Worm (Caenorhabditis elegans): Measurements from ENCODE around the gene marc-1.

The marc-1 gene

ce11 chrV:9704399-9704798 lies 35.1 kb upstream of the marc-1 start (continued):
- TF ChIP-seq daf-8 (GFP tag; IDR thresholded peaks at IDR 0.05): no peak
- peak; percentile 44 for TF ChIP-seq nhr-28 (tag; optimal IDR thresholded peaks at IDR 0.05)
- TF ChIP-seq unc-62 (GFP tag; optimal IDR thresholded peaks at IDR 0.05 in 1 of 2): peak in 1 of 2 experiments; percentile 63
- TF ChIP-seq unc-62 (tag; optimal IDR thresholded peaks at IDR 0.05): no peak
- TF ChIP-seq egl-43 (GFP tag; IDR thresholded peaks at IDR 0.05): no peak
- TF ChIP-seq snpc-1.2 (GFP tag; IDR thresholded peaks at IDR 0.05): no peak
- TF ChIP-seq lim-7 (GFP tag; IDR thresholded peaks at IDR 0.05): no peak
- no peak for TF ChIP-seq Y75B8A.6 (GFP tag; IDR thresholded peaks at IDR 0.05)
- TF ChIP-seq spr-3 (GFP tag; optimal IDR thresholded peaks at IDR 0.05): no peak
- no peak for TF ChIP-seq dmd-9 (GFP tag; IDR thresholded peaks at IDR 0.05)
- TF ChIP-seq mxl-3 (GFP tag; optimal IDR thresholded peaks at IDR 0.05): peak; percentile 7
- TF ChIP-seq nhr-6 (tag; optimal IDR thresholded peaks at IDR 0.05): peak; percentile 12
- no peak for TF ChIP-seq nhr-102 (tag; optimal IDR thresholded peaks at IDR 0.05)
- no peak for TF ChIP-seq madf-9 (GFP tag; conservative IDR thresholded peaks at IDR 0.05)
- no peak for TF ChIP-seq sdz-12 (GFP tag; optimal IDR thresholded peaks at IDR 0.05)
- no peak for TF ChIP-seq duxl-1 (tag; optimal IDR thresholded peaks at IDR 0.05; ENCODE audit: poor library complexity)
- TF ChIP-seq daf-16 (GFP tag; optimal IDR thresholded peaks at IDR 0.05): no peak
- no peak for TF ChIP-seq daf-16 (tag; optimal IDR thresholded peaks at IDR 0.05)
- TF ChIP-seq nhr-25 (tag; optimal IDR thresholded peaks at IDR 0.05; ENCODE audit: borderline replicate concordance, insufficient read depth): no peak
- no peak for TF ChIP-seq ZK337.2 (GFP tag; IDR thresholded peaks at IDR 0.05)
- no peak for TF ChIP-seq dmd-6 (GFP tag; IDR thresholded peaks at IDR 0.05)
- peak; percentile 43 for TF ChIP-seq ceh-28 (tag; optimal IDR thresholded peaks at IDR 0.05)
- TF ChIP-seq zfp-3 (GFP tag; conservative IDR thresholded peaks at IDR 0.05): no peak
- no peak for TF ChIP-seq dpl-1 (GFP tag; optimal IDR thresholded peaks at IDR 0.05)
- peak; percentile 8 for TF ChIP-seq fkh-10 (GFP tag; optimal IDR thresholded peaks at IDR 0.05)
- no peak for TF ChIP-seq ceh-20 (GFP tag; IDR thresholded peaks at IDR 0.05)
- peak; percentile 27 for TF ChIP-seq rbr-2 (tag; optimal IDR thresholded peaks at IDR 0.05)
- no peak for TF ChIP-seq lsy-2 (tag; optimal IDR thresholded peaks at IDR 0.05)
- no peak for TF ChIP-seq lin-13 (GFP tag; optimal IDR thresholded peaks at IDR 0.05)
- TF ChIP-seq mep-1 (tag; optimal IDR thresholded peaks at IDR 0.05): peak; percentile 66

ce11 chrV:9706592-9706991 lies 32.9 kb upstream of the marc-1 start:
- TF ChIP-seq hif-1 (tag; optimal IDR thresholded peaks at IDR 0.05) (no peak), F49E8.2 (tag; optimal IDR thresholded peaks at IDR 0.05; ENCODE audit: borderline replicate concordance) (no peak), aha-1 (tag) (peak; percentile 91), aly-2 (tag; optimal IDR thresholded peaks at IDR 0.05) (no peak)

- TF ChIP-seq attf-4 (tag; optimal IDR thresholded peaks at IDR 0.05): no peak
- peak; percentile 40 for TF ChIP-seq nhr-77 (tag; optimal IDR thresholded peaks at IDR 0.05)
- no peak for TF ChIP-seq tra-1 (GFP tag; IDR thresholded peaks at IDR 0.05)
- TF ChIP-seq F44E2.7 (GFP tag; IDR thresholded peaks at IDR 0.05): no peak
- no peak for TF ChIP-seq saeg-2 (GFP tag; IDR thresholded peaks at IDR 0.05)
- no peak for TF ChIP-seq lsy-2 (tag; optimal IDR thresholded peaks at IDR 0.05)
- TF ChIP-seq zip-11 (GFP tag; IDR thresholded peaks at IDR 0.05): no peak
- TF ChIP-seq dve-1 (tag; optimal IDR thresholded peaks at IDR 0.05; ENCODE audit: insufficient read depth): peak; percentile 18
- TF ChIP-seq daf-16 (GFP tag; optimal IDR thresholded peaks at IDR 0.05): no peak
- peak; percentile 46 for TF ChIP-seq daf-16 (tag; optimal IDR thresholded peaks at IDR 0.05)
- no peak for TF ChIP-seq nhr-102 (tag; optimal IDR thresholded peaks at IDR 0.05)
- TF ChIP-seq Y5F2A.4 (GFP tag; optimal IDR thresholded peaks at IDR 0.05): no peak
- TF ChIP-seq pqm-1 (tag; optimal IDR thresholded peaks at IDR 0.05): peak; percentile 51
- TF ChIP-seq R02D3.7 (tag; optimal IDR thresholded peaks at IDR 0.05): no peak
- no peak for TF ChIP-seq F37D6.2 (tag; optimal IDR thresholded peaks at IDR 0.05)
- no peak for TF ChIP-seq snpc-4 (tag; optimal IDR thresholded peaks at IDR 0.05)
- TF ChIP-seq ceh-82 (tag; optimal IDR thresholded peaks at IDR 0.05): no peak
- TF ChIP-seq tag-97 (GFP tag; IDR thresholded peaks at IDR 0.05): no peak
- no peak for TF ChIP-seq T26A8.4 (GFP tag; IDR thresholded peaks at IDR 0.05)
- no peak for TF ChIP-seq fos-1 (tag; optimal IDR thresholded peaks at IDR 0.05)
- no peak for TF ChIP-seq ZK546.5 (tag; optimal IDR thresholded peaks at IDR 0.05)
- TF ChIP-seq hlh-11 (tag; optimal IDR thresholded peaks at IDR 0.05): peak; percentile 1
These were observed 29.8 kb upstream of the marc-1 start, which contains the start of gene tag-120 for ce11 chrV:9709747-9710146. tag-120 (minus strand) TSS chrV:9709814.

All from whole organism, L4 larva.